Worm (Caenorhabditis elegans): ENCODE data around the gene D2023.1.

D2023.1 gene

DNA sequence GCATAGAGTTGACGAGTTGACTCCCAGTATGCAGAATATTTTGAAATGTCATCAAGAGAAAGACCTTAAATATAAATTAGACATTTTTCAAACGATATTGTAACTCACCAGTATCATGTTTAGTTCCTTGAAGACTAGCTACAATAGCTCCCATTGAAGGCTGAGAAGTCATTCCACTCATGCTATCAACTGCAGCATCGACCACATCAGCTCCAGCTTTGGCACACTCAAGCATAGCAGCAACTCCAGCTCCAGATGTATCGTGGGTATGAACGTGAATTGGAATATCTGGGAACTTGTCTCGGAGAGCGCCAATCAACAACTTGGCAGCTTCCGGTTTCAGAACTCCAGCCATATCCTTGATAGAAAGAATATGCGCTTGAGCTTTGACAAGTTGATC, 30.1 kb downstream of the D2023.1 start:
- no peak for TF ChIP-seq efl-1 (optimal IDR thresholded peaks at IDR 0.05)
- TF ChIP-seq efl-1 (GFP tag; optimal IDR thresholded peaks at IDR 0.05 in 1 of 2), result peak in 1 of 2 experiments; percentile 65
- TF ChIP-seq aha-1 (tag; optimal IDR thresholded peaks at IDR 0.05), result no peak

DNA sequence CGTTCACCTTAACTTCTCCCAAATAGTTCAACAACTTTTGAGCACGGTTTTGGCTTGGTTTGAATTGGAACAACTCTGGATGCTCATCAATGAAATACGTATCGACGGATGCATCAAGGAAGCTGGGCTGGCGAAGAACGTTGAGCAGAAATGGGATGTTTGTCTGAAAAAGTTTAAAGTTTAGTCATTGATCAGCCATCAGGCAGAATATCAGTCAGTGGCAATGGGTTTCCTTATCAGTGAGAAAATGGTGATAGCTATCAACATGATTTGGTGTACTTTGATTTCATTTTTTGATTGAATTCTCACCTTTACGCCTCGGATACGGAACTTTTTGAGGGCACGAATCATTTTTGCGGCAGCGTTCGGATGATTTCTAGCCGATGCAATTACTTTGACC, 31.2 kb downstream of the D2023.1 start:
- TF ChIP-seq efl-1 (optimal IDR thresholded peaks at IDR 0.05), result no peak
- TF ChIP-seq efl-1 (GFP tag; optimal IDR thresholded peaks at IDR 0.05 in 1 of 2), result no peak
- TF ChIP-seq nhr-20 (tag; optimal IDR thresholded peaks at IDR 0.05), result no peak
- TF ChIP-seq ama-1 (optimal IDR thresholded peaks at IDR 0.05), result peak; percentile 2
- no peak for TF ChIP-seq C34B4.2 (tag; optimal IDR thresholded peaks at IDR 0.05)
- no peak for TF ChIP-seq skn-1 (tag; optimal IDR thresholded peaks at IDR 0.05)
- TF ChIP-seq pag-3 (tag; optimal IDR thresholded peaks at IDR 0.05; ENCODE audit: borderline replicate concordance, insufficient read depth), result no peak
- TF ChIP-seq lin-35 (GFP tag; optimal IDR thresholded peaks at IDR 0.05), result peak in 1 of 2 experiments; percentile 3
- no peak for TF ChIP-seq fkh-8 (tag; optimal IDR thresholded peaks at IDR 0.05)
- TF ChIP-seq ets-5 (GFP tag; IDR thresholded peaks at IDR 0.05), result no peak
- no peak for TF ChIP-seq grh-1 (GFP tag; IDR thresholded peaks at IDR 0.05)
- no peak for TF ChIP-seq unc-86 (tag; optimal IDR thresholded peaks at IDR 0.05)
- TF ChIP-seq nhr-85 (tag), result peak; percentile 61
- no peak; the same call in 1 of the 2 replicates for TF ChIP-seq nhr-19 (GFP tag; conservative IDR thresholded peaks at IDR 0.05)
- TF ChIP-seq C04F5.9 (tag; optimal IDR thresholded peaks at IDR 0.05), result no peak
- no peak for TF ChIP-seq ztf-11 (tag; optimal IDR thresholded peaks at IDR 0.05)
- TF ChIP-seq nhr-71 (tag; optimal IDR thresholded peaks at IDR 0.05), result peak; percentile 1

DNA sequence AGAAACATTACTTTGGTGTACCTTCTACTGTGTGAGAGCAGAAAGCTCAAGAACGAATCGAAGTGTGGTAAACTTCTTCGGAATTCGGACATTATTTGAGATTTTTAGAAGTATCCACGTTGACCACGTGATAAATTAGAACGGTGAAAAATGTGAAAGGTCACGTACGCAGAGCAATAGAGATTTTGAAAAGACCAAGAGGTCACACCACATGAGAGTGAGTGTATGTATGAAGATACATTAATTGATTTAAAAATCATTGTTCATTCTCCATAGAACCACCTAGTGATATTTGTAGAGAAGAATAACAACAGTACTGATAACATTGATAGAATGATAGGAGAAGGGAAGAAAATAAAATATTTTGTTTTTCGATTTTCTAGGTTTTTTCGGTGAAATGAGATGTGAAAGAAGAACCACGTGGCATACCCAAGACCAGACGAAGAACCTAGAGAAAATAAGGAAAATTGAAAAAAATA, 33.1 kb downstream of the D2023.1 start, which contains the start of gene pyc-1:
Gene pyc-1, minus strand, starts transcription at position 69 of the 479 bp plus-strand sequence.
- TF ChIP-seq snu-23 (GFP tag; optimal IDR thresholded peaks at IDR 0.05) (peak; percentile 79), lin-15B (tag; optimal IDR thresholded peaks at IDR 0.05) (no peak), unc-30 (tag; optimal IDR thresholded peaks at IDR 0.05) (no peak), mab-9 (GFP tag; IDR thresholded peaks at IDR 0.05) (no peak), hpl-2 (GFP tag; optimal IDR thresholded peaks at IDR 0.05) (no peak), nhr-19 (GFP tag; conservative IDR thresholded peaks at IDR 0.05) (peak; percentile 88), mep-1 (tag; optimal IDR thresholded peaks at IDR 0.05) (peak; percentile 74), zip-4 (GFP tag; optimal IDR thresholded peaks at IDR 0.05) (peak; percentile 13), sptf-1 (tag; optimal IDR thresholded peaks at IDR 0.05) (no peak), nhr-90 (tag; optimal IDR thresholded peaks at IDR 0.05; ENCODE audit: poor library complexity) (peak; percentile 69), aly-2 (tag; optimal IDR thresholded peaks at IDR 0.05) (no peak), tbx-2 (tag; optimal IDR thresholded peaks at IDR 0.05) (peak; percentile 25), nhr-11 (tag; optimal IDR thresholded peaks at IDR 0.05) (no peak), nhr-84 (tag; optimal IDR thresholded peaks at IDR 0.05) (no peak), lsy-2 (tag; optimal IDR thresholded peaks at IDR 0.05) (peak; percentile 22 to 37), nhr-76 (tag; optimal IDR thresholded peaks at IDR 0.05) (no peak), nhr-71 (tag; optimal IDR thresholded peaks at IDR 0.05) (peak; percentile 93), pqm-1 (tag; optimal IDR thresholded peaks at IDR 0.05) (no peak), ets-5 (GFP tag; IDR thresholded peaks at IDR 0.05) (no peak), unc-86 (tag; optimal IDR thresholded peaks at IDR 0.05) (no peak), snpc-4 (tag; optimal IDR thresholded peaks at IDR 0.05) (peak; percentile 8), mdl-1 (tag; optimal IDR thresholded peaks at IDR 0.05) (peak in 1 of 2 experiments; percentile 6), nhr-28 (tag; optimal IDR thresholded peaks at IDR 0.05) (no peak), nhr-77 (tag; optimal IDR thresholded peaks at IDR 0.05) (no peak), swsn-7 (tag; optimal IDR thresholded peaks at IDR 0.05) (peak; percentile 34), dpl-1 (GFP tag; optimal IDR thresholded peaks at IDR 0.05) (peak; percentile 14 to 39 (median 24)), xbp-1 (tag; optimal IDR thresholded peaks at IDR 0.05) (no peak), nhr-47 (tag; optimal IDR thresholded peaks at IDR 0.05) (peak; percentile 38), lin-14 (GFP tag; optimal IDR thresholded peaks at IDR 0.05) (peak; percentile 64), efl-1 (optimal IDR thresholded peaks at IDR 0.05) (peak in 1 of 2 experiments; percentile 1), efl-1 (GFP tag; optimal IDR thresholded peaks at IDR 0.05 in 1 of 2) (no peak), ces-1 (GFP tag; optimal IDR thresholded peaks at IDR 0.05) (no peak), ama-1 (optimal IDR thresholded peaks at IDR 0.05) (peak; percentile 69), blmp-1 (tag; optimal IDR thresholded peaks at IDR 0.05) (peak; percentile 6), ztf-4 (tag; optimal IDR thresholded peaks at IDR 0.05) (peak; percentile 13), hlh-4 (tag; optimal IDR thresholded peaks at IDR 0.05) (no peak), alr-1 (tag; optimal IDR thresholded peaks at IDR 0.05; ENCODE audit: borderline replicate concordance) (no peak), nhr-237 (tag; optimal IDR thresholded peaks at IDR 0.05) (no peak), elt-3 (tag; optimal IDR thresholded peaks at IDR 0.05) (peak in 5 of 6 experiments; percentile 42 to 82 (median 75))

Data from whole organism, L1 larva.